Worm (Caenorhabditis elegans): ENCODE measurements around the gene sru-18.

DNA sequence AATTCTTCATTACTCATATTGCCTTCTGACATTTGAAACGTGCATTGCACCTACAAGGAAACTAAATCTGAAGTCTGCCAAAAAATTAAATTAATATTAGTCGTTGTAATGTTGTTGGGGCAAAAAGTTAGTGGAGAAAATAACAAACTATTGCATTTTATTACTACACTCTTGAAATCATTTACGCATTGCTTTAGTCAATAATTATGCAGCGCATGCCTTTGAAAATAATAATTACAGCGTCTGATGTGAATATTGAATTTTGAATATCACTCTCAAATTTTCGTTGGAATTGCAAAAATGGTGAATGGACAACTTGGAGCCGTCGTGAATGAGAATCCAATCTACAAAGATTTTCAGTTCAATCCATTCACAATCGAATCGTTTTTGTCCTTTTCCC is 3.8 kb upstream of the sru-18 start, which contains the start of gene sru-19:
- TF ChIP-seq cog-1 (tag; optimal IDR thresholded peaks at IDR 0.05) (no peak), T22C8.4 (GFP tag; IDR thresholded peaks at IDR 0.05) (no peak), ref-1 (GFP tag; conservative IDR thresholded peaks at IDR 0.05) (no peak), klf-2 (GFP tag; conservative IDR thresholded peaks at IDR 0.05) (no peak), tab-1 (GFP tag; IDR thresholded peaks at IDR 0.05) (no peak), ztf-29 (GFP tag; IDR thresholded peaks at IDR 0.05) (no peak), med-1 (GFP tag; optimal IDR thresholded peaks at IDR 0.05; ENCODE audit: insufficient read depth) (no peak), flt-1 (GFP tag; IDR thresholded peaks at IDR 0.05) (no peak)
